Fruit fly (Drosophila melanogaster) whole organism, embryonic: ENCODE results near the gene CG42671.

Experiments
- Antp ChIP-seq: fragments of 200-800 bp; sonication (Bioruptor generic); optimal IDR thresholded peaks from 3 replicates; lab custom pipeline; 2016; ENCODE audit warnings: missing biosample characterization, missing genetic modification characterization
- Bteb2 ChIP-seq: fragments of 200-800 bp; sonication (Bioruptor generic); optimal IDR thresholded peaks from 2 replicates; lab custom pipeline; 2016; ENCODE audit warnings: missing biosample characterization, missing genetic modification characterization
- CG10209 ChIP-seq: fragments of 200-800 bp; sonication (Bioruptor generic); optimal IDR thresholded peaks from 3 replicates; lab custom pipeline; 2017; ENCODE audit warnings: missing biosample characterization, mild to moderate bottlenecking, missing genetic modification characterization, missing genetic modification reagents
- CG10543 ChIP-seq: fragments of 200-800 bp; sonication (Bioruptor generic); optimal IDR thresholded peaks from 3 replicates; lab custom pipeline; 2017; ENCODE audit warnings: missing biosample characterization, mild to moderate bottlenecking, missing genetic modification characterization, moderate library complexity
- CG10654 ChIP-seq: fragments of 200-800 bp; sonication (Bioruptor generic); optimal IDR thresholded peaks from 2 replicates; lab custom pipeline; 2016; ENCODE audit warnings: missing biosample characterization, missing genetic modification characterization
- CG10979 ChIP-seq: fragments of 200-800 bp; sonication (Bioruptor generic); optimal IDR thresholded peaks from 2 replicates; lab custom pipeline; 2018; ENCODE audit warnings: missing biosample characterization, mild to moderate bottlenecking, missing genetic modification characterization, moderate library complexity
- CG11398 ChIP-seq: fragments of 200-800 bp; sonication (Bioruptor generic); optimal IDR thresholded peaks from 2 replicates; lab custom pipeline; 2016; ENCODE audit warnings: missing biosample characterization, missing genetic modification characterization
- CG11504 ChIP-seq: fragments of 200-800 bp; sonication (Bioruptor generic); optimal IDR thresholded peaks from 3 replicates; lab custom pipeline; 2019; ENCODE audit warnings: missing biosample characterization, mild to moderate bottlenecking, missing genetic modification characterization, moderate library complexity
- CG12299 ChIP-seq: fragments of 200-800 bp; sonication (Bioruptor generic); optimal IDR thresholded peaks from 2 replicates; lab custom pipeline; 2018; ENCODE audit warnings: missing biosample characterization, mild to moderate bottlenecking, missing genetic modification characterization
- CG13894 ChIP-seq: fragments of 200-800 bp; sonication (Bioruptor generic); optimal IDR thresholded peaks from 3 replicates; lab custom pipeline; 2018; ENCODE audit warnings: missing biosample characterization, mild to moderate bottlenecking, missing genetic modification characterization, moderate library complexity
- CG14667 ChIP-seq: fragments of 200-800 bp; sonication (Bioruptor generic); IDR thresholded peaks from 2 replicates; pipeline ENCODE4 v1.3.6; 2022; ENCODE audit warnings: missing biosample characterization, missing genetic modification characterization
- CG14965 ChIP-seq: fragments of 200-800 bp; sonication (Bioruptor generic); optimal IDR thresholded peaks from 2 replicates; lab custom pipeline; 2016; ENCODE audit warnings: missing biosample characterization, missing genetic modification characterization, borderline replicate concordance
- CG15514 ChIP-seq: fragments of 200-800 bp; sonication (Bioruptor generic); optimal IDR thresholded peaks from 3 replicates; lab custom pipeline; 2017; ENCODE audit warnings: missing biosample characterization, missing genetic modification characterization, mild to moderate bottlenecking, moderate library complexity, missing genetic modification reagents
- CG15696 ChIP-seq: fragments of 200-800 bp; sonication (Bioruptor generic); optimal IDR thresholded peaks from 2 replicates; lab custom pipeline; 2019; ENCODE audit warnings: missing biosample characterization, mild to moderate bottlenecking, missing genetic modification characterization, moderate library complexity
- CG17359 ChIP-seq: fragments of 200-800 bp; sonication (Bioruptor generic); optimal IDR thresholded peaks from 3 replicates; lab custom pipeline; 2018; ENCODE audit warnings: missing biosample characterization, mild to moderate bottlenecking, missing genetic modification characterization, moderate library complexity
- CG17361 ChIP-seq: fragments of 200-800 bp; sonication (Bioruptor generic); IDR thresholded peaks from 3 replicates; pipeline ENCODE4 v1.3.6; 2022; ENCODE audit warnings: missing biosample characterization, missing genetic modification characterization
- CG1792 ChIP-seq: fragments of 200-800 bp; sonication (Bioruptor generic); optimal IDR thresholded peaks from 2 replicates; lab custom pipeline; 2016; ENCODE audit warnings: missing biosample characterization, missing genetic modification characterization
- CG18764 ChIP-seq: fragments of 200-800 bp; sonication (Bioruptor generic); optimal IDR thresholded peaks from 3 replicates; lab custom pipeline; 2016; ENCODE audit warnings: missing biosample characterization, missing genetic modification characterization
- CG2202 ChIP-seq: fragments of 200-800 bp; sonication (Bioruptor generic); optimal IDR thresholded peaks from 2 replicates; lab custom pipeline; 2018; ENCODE audit warnings: missing biosample characterization, mild to moderate bottlenecking, missing genetic modification characterization
- CG31388 ChIP-seq: fragments of 200-800 bp; sonication (Bioruptor generic); optimal IDR thresholded peaks from 2 replicates; lab custom pipeline; 2016; ENCODE audit warnings: missing biosample characterization, missing genetic modification characterization
- CG3726 ChIP-seq: fragments of 200-800 bp; sonication (Bioruptor generic); IDR thresholded peaks from 3 replicates; pipeline ENCODE4, ENCODE4 v1.3.6; 2022; ENCODE audit warnings: missing biosample characterization, missing genetic modification characterization
- CG4707 ChIP-seq: fragments of 200-800 bp; sonication (Bioruptor generic); optimal IDR thresholded peaks from 2 replicates; lab custom pipeline; 2018; ENCODE audit warnings: missing biosample characterization, mild to moderate bottlenecking, missing genetic modification characterization, moderate library complexity
- CG7357 ChIP-seq: fragments of 200-800 bp; sonication (Bioruptor generic); IDR thresholded peaks from 3 replicates; pipeline ENCODE4 v1.3.6; 2022; ENCODE audit warnings: missing biosample characterization, missing genetic modification characterization
- CG7786 ChIP-seq: fragments of 200-800 bp; sonication (Bioruptor generic); optimal IDR thresholded peaks from 2 replicates; lab custom pipeline; 2016; ENCODE audit warnings: missing biosample characterization, missing genetic modification characterization
- CG9609 ChIP-seq: fragments of 200-800 bp; sonication (Bioruptor generic); optimal IDR thresholded peaks from 3 replicates; lab custom pipeline; 2016; ENCODE audit warnings: missing biosample characterization, missing genetic modification characterization
- CG9817 ChIP-seq: fragments of 200-800 bp; sonication (Bioruptor generic); optimal IDR thresholded peaks from 2 replicates; lab custom pipeline; 2018; ENCODE audit warnings: missing biosample characterization, mild to moderate bottlenecking, missing genetic modification characterization, moderate library complexity
- CTCF ChIP-seq: fragments of 200-800 bp; sonication (Bioruptor generic); optimal IDR thresholded peaks from 2 replicates; lab custom pipeline; 2017; ENCODE audit warnings: missing biosample characterization, mild to moderate bottlenecking, missing genetic modification characterization, moderate library complexity
- D19A ChIP-seq: fragments of 200-800 bp; optimal IDR thresholded peaks from 3 replicates; lab custom pipeline; 2019; ENCODE audit warnings: missing biosample characterization, mild to moderate bottlenecking, missing genetic modification characterization, moderate library complexity
- D19B ChIP-seq: fragments of 200-800 bp; sonication (Bioruptor generic); optimal IDR thresholded peaks from 2 replicates; lab custom pipeline; 2017; ENCODE audit warnings: missing biosample characterization, mild to moderate bottlenecking, missing genetic modification characterization
- Deaf1 ChIP-seq: fragments of 200-800 bp; optimal IDR thresholded peaks from 3 replicates; lab custom pipeline; 2019; ENCODE audit warnings: missing biosample characterization, mild to moderate bottlenecking, missing genetic modification characterization, moderate library complexity
- NK7.1 ChIP-seq: fragments of 200-800 bp; sonication (Bioruptor generic); optimal IDR thresholded peaks from 3 replicates; lab custom pipeline; 2016; ENCODE audit warnings: missing biosample characterization, missing genetic modification characterization
- Oaz ChIP-seq: fragments of 200-800 bp; sonication (Bioruptor generic); IDR thresholded peaks from 2 replicates; pipeline ENCODE4 v1.3.6; 2022; ENCODE audit warnings: missing biosample characterization, missing genetic modification characterization
- Sox102F ChIP-seq: fragments of 200-800 bp; sonication (Bioruptor generic); optimal IDR thresholded peaks from 2 replicates; lab custom pipeline; 2018; ENCODE audit warnings: missing biosample characterization, mild to moderate bottlenecking, missing genetic modification characterization, moderate library complexity
- Stat92E ChIP-seq, 3 experiments: fragments of >200 bp in 2 of 3; fragments of 200-800 bp in 1 of 3; sonication (Bioruptor generic) in 1 of 3; optimal IDR thresholded peaks; 2 replicates each; lab custom pipeline; 2017 to 2019; ENCODE audit warnings: missing biosample characterization in 3 of 3, missing genetic modification characterization in 3 of 3, mild to moderate bottlenecking in 1 of 3, moderate library complexity in 1 of 3
- al ChIP-seq: fragments of 200-800 bp; sonication (Bioruptor generic); IDR thresholded peaks from 2 replicates; pipeline ENCODE4 v1.3.6; 2022; ENCODE audit warnings: missing biosample characterization, missing genetic modification characterization
- ato ChIP-seq: fragments of 200-800 bp; sonication (Bioruptor generic); IDR thresholded peaks from 2 replicates; pipeline ENCODE4 v1.3.6; 2022; ENCODE audit warnings: missing biosample characterization, missing genetic modification characterization; ENCODE audit not compliant: partially characterized antibody
- br ChIP-seq: fragments of >200 bp; optimal IDR thresholded peaks from 2 replicates; lab custom pipeline; 2017
- chinmo ChIP-seq: fragments of 200-800 bp; sonication (Bioruptor generic); IDR thresholded peaks from 4 replicates; pipeline ENCODE4 v1.3.6; 2022; ENCODE audit warnings: missing biosample characterization, missing genetic modification characterization; ENCODE audit not compliant: partially characterized antibody
- ci ChIP-seq: fragments of 200-800 bp; sonication (Bioruptor generic); IDR thresholded peaks from 3 replicates; pipeline ENCODE4 v1.3.6; 2022; ENCODE audit warnings: missing biosample characterization, missing genetic modification characterization
- danr ChIP-seq: fragments of 200-800 bp; sonication (Bioruptor generic); IDR thresholded peaks from 2 replicates; pipeline ENCODE4 v1.3.6; 2022; ENCODE audit warnings: missing biosample characterization, missing genetic modification characterization
- eve ChIP-seq, 2 experiments: fragments of >200 bp; optimal IDR thresholded peaks; 2 replicates each; lab custom pipeline; 2017; ENCODE audit warnings: missing biosample characterization in 2 of 2, missing genetic modification characterization in 2 of 2
- gsb-n ChIP-seq: fragments of 200-800 bp; sonication (Bioruptor generic); optimal IDR thresholded peaks from 3 replicates; lab custom pipeline; 2018; ENCODE audit warnings: missing biosample characterization, mild to moderate bottlenecking, missing genetic modification characterization
- hb ChIP-seq: fragments of 200-800 bp; sonication (Bioruptor generic); IDR thresholded peaks from 3 replicates; pipeline ENCODE4 v1.3.6; 2022; ENCODE audit warnings: missing biosample characterization, missing genetic modification characterization; ENCODE audit not compliant: partially characterized antibody
- lilli ChIP-seq: fragments of 200-800 bp; sonication (Bioruptor generic); optimal IDR thresholded peaks from 3 replicates; lab custom pipeline; 2016; ENCODE audit warnings: missing biosample characterization, missing genetic modification characterization
- mam ChIP-seq: fragments of 200-800 bp; sonication (Bioruptor generic); optimal IDR thresholded peaks from 3 replicates; lab custom pipeline; 2016; ENCODE audit warnings: missing biosample characterization, missing genetic modification characterization
- nerfin-1 ChIP-seq: fragments of 200-800 bp; sonication (Bioruptor generic); optimal IDR thresholded peaks from 3 replicates; lab custom pipeline; 2019; ENCODE audit warnings: missing biosample characterization, mild to moderate bottlenecking, missing genetic modification characterization, moderate library complexity
- prd ChIP-seq, 3 experiments: fragments of >200 bp in 2 of 3; fragments of 200-800 bp in 1 of 3; sonication (Bioruptor generic) in 1 of 3; optimal IDR thresholded peaks in 2 of 3; IDR thresholded peaks in 1 of 3; 2 replicates in 2 of 3; 3 replicates in 1 of 3; pipeline versions ENCODE4 v1.3.6 to Lab custom; 2017 to 2022; ENCODE audit warnings: missing biosample characterization in 1 of 3, missing genetic modification characterization in 1 of 3
- sc ChIP-seq, 3 experiments: fragments of >200 bp in 2 of 3; fragments of 200-800 bp in 1 of 3; sonication (Bioruptor generic) in 1 of 3; optimal IDR thresholded peaks; 2 replicates in 2 of 3; 3 replicates in 1 of 3; lab custom pipeline; 2017; ENCODE audit warnings: mild to moderate bottlenecking in 1 of 3, missing biosample characterization in 1 of 3, missing genetic modification characterization in 1 of 3, missing genetic modification reagents in 1 of 3
- sens ChIP-seq: fragments of 200-800 bp; sonication (Bioruptor generic); peaks from one replicate; lab custom pipeline; 2016; ENCODE audit warnings: missing biosample characterization, missing genetic modification characterization
- unpg ChIP-seq: fragments of 200-800 bp; sonication (Bioruptor generic); optimal IDR thresholded peaks from 3 replicates; lab custom pipeline; 2018; ENCODE audit warnings: missing biosample characterization, mild to moderate bottlenecking, missing genetic modification characterization, moderate library complexity
- vvl ChIP-seq: fragments of 200-800 bp; sonication (Bioruptor generic); IDR thresholded peaks from 2 replicates; pipeline ENCODE4 v1.3.6; 2022; ENCODE audit warnings: missing biosample characterization, missing genetic modification characterization

Gene CG42671

DNA sequence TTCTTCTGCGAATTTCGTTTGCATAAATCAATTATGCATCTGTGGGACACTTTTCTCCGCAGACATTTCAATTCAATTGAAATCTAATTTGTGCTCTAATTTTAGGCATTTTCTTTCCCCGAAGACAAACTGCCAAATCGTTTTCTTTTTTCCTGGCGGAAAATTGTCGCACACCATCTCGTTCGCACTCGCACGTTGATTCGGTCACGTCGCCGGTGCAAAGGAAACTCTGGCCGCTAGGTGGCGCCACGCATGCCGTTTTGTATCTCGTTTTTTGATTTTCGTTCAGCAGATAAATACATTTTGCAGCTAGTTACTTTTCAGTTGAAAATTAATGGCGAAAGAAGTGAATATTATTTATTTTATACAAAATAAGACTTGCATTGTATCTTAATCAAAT lies 34.0 kb downstream of the CG42671 start (continued):
- no peak for TF ChIP-seq CG10543 (GFP tag; lab: Kevin White, UChicago)
- TF ChIP-seq Stat92E (GFP tag; optimal IDR thresholded peaks at IDR 0.05; lab: Kevin White, UChicago), result no peak
- TF ChIP-seq CG13894 (tag; lab: Kevin White, UChicago), result peak; percentile 22
- peak; percentile 63 for TF ChIP-seq vvl (GFP tag; lab: Robert Waterston, UW)
- TF ChIP-seq CG1792, result no peak
- TF ChIP-seq nerfin-1, result no peak
- no peak for TF ChIP-seq Antp (GFP tag; lab: Kevin White, UChicago)
- TF ChIP-seq Bteb2, result no peak
- TF ChIP-seq unpg (GFP tag; lab: Kevin White, UChicago), result no peak
- TF ChIP-seq gsb-n, result no peak
- no peak for TF ChIP-seq CG14965 (GFP tag; lab: Kevin White, UChicago)
- TF ChIP-seq NK7.1 (GFP tag; lab: Kevin White, UChicago), result no peak
- TF ChIP-seq CG7786 (GFP tag; lab: Kevin White, UChicago), result no peak
- no peak for TF ChIP-seq sc (optimal IDR thresholded peaks at IDR 0.05; lab: Kevin White, UChicago)
- no peak for TF ChIP-seq sc (GFP tag; optimal IDR thresholded peaks at IDR 0.05; lab: Kevin White, UChicago)
- TF ChIP-seq danr (GFP tag; lab: Robert Waterston, UW), result no peak
- no peak for TF ChIP-seq CG17359 (tag; lab: Kevin White, UChicago)
- no peak for TF ChIP-seq prd (optimal IDR thresholded peaks at IDR 0.05; lab: Kevin White, UChicago)
- no peak for TF ChIP-seq prd (GFP tag; IDR thresholded peaks at IDR 0.05; lab: Robert Waterston, UW)
- TF ChIP-seq CG10979 (tag; lab: Kevin White, UChicago), result no peak
- TF ChIP-seq chinmo, result no peak
- peak; percentile 35 for TF ChIP-seq D19A (tag; lab: Kevin White, UChicago)
- TF ChIP-seq Deaf1, result peak; percentile 9
- TF ChIP-seq CG17361 (GFP tag; lab: Robert Waterston, UW), result 0 out of 3 replicates have a peak, but pooled peaks have one; percentile 11
- peak; percentile 22 for TF ChIP-seq CG18764 (GFP tag; lab: Kevin White, UChicago)
- no peak for TF ChIP-seq CG4707 (GFP tag; lab: Kevin White, UChicago)
- TF ChIP-seq Oaz, result no peak
- TF ChIP-seq br, result no peak
- TF ChIP-seq CG2202 (tag; lab: Kevin White, UChicago), result no peak
- TF ChIP-seq CTCF (GFP tag; lab: Kevin White, UChicago), result peak; percentile 91
- TF ChIP-seq CG11504, result peak; percentile 46
- peak; percentile 83 for TF ChIP-seq ci (GFP tag; lab: Robert Waterston, UW)
- no peak for TF ChIP-seq ato
- no peak for TF ChIP-seq D19B
- TF ChIP-seq lilli, result peak; percentile 9
- TF ChIP-seq al (GFP tag; lab: Robert Waterston, UW), result no peak
- no peak for TF ChIP-seq CG10209 (GFP tag; lab: Kevin White, UChicago)
- TF ChIP-seq CG12299 (tag; lab: Kevin White, UChicago), result no peak
- TF ChIP-seq eve (GFP tag; optimal IDR thresholded peaks at IDR 0.05; lab: Kevin White, UChicago), result no peak
- TF ChIP-seq CG10654 (GFP tag; lab: Kevin White, UChicago), result no peak
- TF ChIP-seq CG9817 (tag; lab: Kevin White, UChicago), result no peak
- no peak for TF ChIP-seq CG3726 (GFP tag; lab: Robert Waterston, UW)
- peak; percentile 15 for TF ChIP-seq CG15514 (GFP tag; lab: Kevin White, UChicago)
- no peak for TF ChIP-seq CG14667
- TF ChIP-seq hb (GFP tag; lab: Robert Waterston, UW), result no peak
- no peak for TF ChIP-seq CG11398 (GFP tag; lab: Kevin White, UChicago)
- TF ChIP-seq CG7357 (GFP tag; lab: Robert Waterston, UW), result no peak
- no peak for TF ChIP-seq mam
- TF ChIP-seq CG9609, result no peak
- no peak for TF ChIP-seq CG31388
- no peak for TF ChIP-seq CG15696
- TF ChIP-seq Sox102F (GFP tag; lab: Kevin White, UChicago), result no peak
- no peak for TF ChIP-seq sens (GFP tag; lab: Kevin White, UChicago)
